Worm (Caenorhabditis elegans) whole organism, young adult: Measurements from ENCODE around the gene taf-11.3.

Experiments used
- B0019.2 ChIP-seq: fragments of 200-800 bp; sonication (Bioruptor generic); conservative IDR thresholded peaks from 2 replicates; pipeline ENCODE4 v1.3.6; 2022; ENCODE audit warnings: missing genetic modification reagents, missing genetic modification characterization, missing compliant biosample characterization
- D2030.7 ChIP-seq: fragments of 200-800 bp; sonication (Bioruptor generic); IDR thresholded peaks from 2 replicates; pipeline ENCODE4 v1.3.6; 2022; ENCODE audit warnings: missing genetic modification reagents, missing genetic modification characterization, missing compliant biosample characterization
- F37B4.10 ChIP-seq: fragments of 200-800 bp; sonication (Bioruptor generic); IDR thresholded peaks from 2 replicates; pipeline ENCODE4 v1.3.6; 2022; ENCODE audit warnings: missing genetic modification characterization, missing compliant biosample characterization
- F49E8.2 ChIP-seq: sonication (generic microtip); optimal IDR thresholded peaks from 3 replicates; lab custom pipeline; 2017; ENCODE audit warnings: missing genetic modification characterization, mild to moderate bottlenecking, missing compliant biosample characterization, antibody characterized with exemption, moderate library complexity; ENCODE audit not compliant: insufficient read depth
- F55B11.4 ChIP-seq: sonication (generic microtip); optimal IDR thresholded peaks from 2 replicates; lab custom pipeline; 2016; ENCODE audit warnings: missing compliant biosample characterization, missing genetic modification characterization, borderline replicate concordance; ENCODE audit not compliant: insufficient read depth
- F57C9.4 ChIP-seq: sonication (generic microtip); optimal IDR thresholded peaks from 2 replicates; lab custom pipeline; 2017; ENCODE audit warnings: mild to moderate bottlenecking, missing genetic modification characterization, missing compliant biosample characterization
- Y67H2A.10 ChIP-seq: fragments of 200-800 bp; sonication (Bioruptor generic); conservative IDR thresholded peaks from 2 replicates; pipeline ENCODE4 v1.3.6; 2022; ENCODE audit warnings: missing genetic modification reagents, missing genetic modification characterization, missing compliant biosample characterization
- akir-1 ChIP-seq: fragments of 200-800 bp; sonication (Bioruptor generic); optimal IDR thresholded peaks from 2 replicates; lab custom pipeline; 2018; ENCODE audit warnings: mild to moderate bottlenecking, missing genetic modification characterization, moderate library complexity, missing compliant biosample characterization
- ama-1 ChIP-seq, 3 experiments: fragments of 150-350 bp in 1 of 3; sonication (generic microtip) in 2 of 3; optimal IDR thresholded peaks; 2 replicates each; lab custom pipeline; 2014 to 2018; ENCODE audit warnings: missing biosample characterization in 2 of 3, missing genetic modification characterization in 2 of 3, missing genetic modification reagents in 2 of 3
- atf-7 ChIP-seq: sonication (generic microtip); optimal IDR thresholded peaks from 2 replicates; lab custom pipeline; 2017; ENCODE audit warnings: mild to moderate bottlenecking, missing genetic modification characterization, missing compliant biosample characterization
- attf-3 ChIP-seq: fragments of 200-800 bp; sonication (Bioruptor generic); conservative IDR thresholded peaks from 2 replicates; pipeline ENCODE4 v1.3.6; 2022; ENCODE audit warnings: missing genetic modification reagents, missing genetic modification characterization, missing compliant biosample characterization
- ceh-27 ChIP-seq: fragments of 200-800 bp; sonication (Bioruptor generic); optimal IDR thresholded peaks from 2 replicates; lab custom pipeline; 2018; ENCODE audit warnings: mild to moderate bottlenecking, missing genetic modification characterization, moderate library complexity, missing compliant biosample characterization
- ceh-40 ChIP-seq: fragments of 200-800 bp; sonication (Bioruptor generic); IDR thresholded peaks from 2 replicates; pipeline ENCODE4 v1.3.6; 2022; ENCODE audit warnings: missing genetic modification characterization, missing compliant biosample characterization
- ceh-91 ChIP-seq: fragments of 200-800 bp; sonication (Bioruptor generic); IDR thresholded peaks from 2 replicates; pipeline ENCODE4 v1.3.6; 2022; ENCODE audit warnings: missing genetic modification reagents, missing genetic modification characterization, missing compliant biosample characterization
- dox-1 ChIP-seq: fragments of 200-800 bp; sonication (Bioruptor generic); IDR thresholded peaks from 2 replicates; pipeline ENCODE4 v1.3.6; 2022; ENCODE audit warnings: missing genetic modification reagents, missing genetic modification characterization, missing compliant biosample characterization
- dpl-1 ChIP-seq: fragments of 150-350 bp; optimal IDR thresholded peaks from 2 replicates; lab custom pipeline; 2014; ENCODE audit warnings: missing biosample characterization, missing genetic modification reagents, missing genetic modification characterization
- fkh-3 ChIP-seq: sonication (generic microtip); optimal IDR thresholded peaks from 2 replicates; lab custom pipeline; 2016; ENCODE audit warnings: mild to moderate bottlenecking, missing genetic modification characterization, missing compliant biosample characterization
- him-1 ChIP-seq: sonication (generic microtip); optimal IDR thresholded peaks from 2 replicates; lab custom pipeline; 2016; ENCODE audit warnings: missing genotype, missing genetic modification reagents, missing genetic modification characterization, missing compliant biosample characterization
- hlh-12 ChIP-seq: sonication (generic microtip); optimal IDR thresholded peaks from 2 replicates; lab custom pipeline; 2016; ENCODE audit warnings: missing genetic modification characterization, missing compliant biosample characterization
- hmg-1.2 ChIP-seq: fragments of 200-800 bp; sonication (Bioruptor generic); IDR thresholded peaks from 2 replicates; pipeline ENCODE4 v1.3.6; 2022; ENCODE audit warnings: missing genetic modification reagents, missing genetic modification characterization, missing compliant biosample characterization
- hmg-20 ChIP-seq: fragments of 200-800 bp; sonication (Bioruptor generic); IDR thresholded peaks from 2 replicates; pipeline ENCODE4 v1.3.6; 2022; ENCODE audit warnings: missing genetic modification reagents, missing genetic modification characterization, missing compliant biosample characterization
- hrde-1 ChIP-seq: sonication (generic microtip); optimal IDR thresholded peaks from 2 replicates; lab custom pipeline; 2016; ENCODE audit warnings: missing genetic modification characterization, mild to moderate bottlenecking, missing compliant biosample characterization, moderate library complexity, missing genotype, missing genetic modification reagents, borderline replicate concordance
- let-607 ChIP-seq, 2 experiments: fragments of 200-800 bp in 1 of 2; sonication (Bioruptor generic) in 1 of 2; sonication (generic microtip) in 1 of 2; optimal IDR thresholded peaks; 2 replicates each; lab custom pipeline; 2016 to 2018; ENCODE audit warnings: mild to moderate bottlenecking in 2 of 2, missing compliant biosample characterization in 2 of 2, missing genetic modification characterization in 2 of 2, moderate library complexity in 2 of 2, missing genotype in 1 of 2
- lin-26 ChIP-seq: fragments of 200-800 bp; sonication (Bioruptor generic); IDR thresholded peaks from 2 replicates; pipeline ENCODE4 v1.3.6; 2022; ENCODE audit warnings: missing genetic modification reagents, missing genetic modification characterization, missing compliant biosample characterization
- lir-1 ChIP-seq: fragments of 200-800 bp; sonication (Bioruptor generic); conservative IDR thresholded peaks from 2 replicates; pipeline ENCODE4 v1.3.6; 2022; ENCODE audit warnings: missing genetic modification reagents, missing genetic modification characterization, missing compliant biosample characterization
- lsy-27 ChIP-seq: sonication (generic microtip); optimal IDR thresholded peaks from 2 replicates; lab custom pipeline; 2017; ENCODE audit warnings: missing genetic modification characterization, mild to moderate bottlenecking, missing compliant biosample characterization, antibody characterized with exemption, missing genotype, borderline replicate concordance; ENCODE audit not compliant: insufficient read depth
- mes-4 ChIP-seq: sonication (generic microtip); optimal IDR thresholded peaks from 2 replicates; lab custom pipeline; 2016; ENCODE audit warnings: missing genotype, missing genetic modification characterization, missing compliant biosample characterization
- nfyb-1 ChIP-seq: fragments of 200-800 bp; sonication (Bioruptor generic); IDR thresholded peaks from 2 replicates; pipeline ENCODE4 v1.3.6; 2022; ENCODE audit warnings: missing genetic modification reagents, missing genetic modification characterization, missing compliant biosample characterization
- nhr-120 ChIP-seq: fragments of 200-800 bp; sonication (Bioruptor generic); IDR thresholded peaks from 2 replicates; pipeline ENCODE4 v1.3.6; 2022; ENCODE audit warnings: missing genetic modification characterization, missing compliant biosample characterization
- nhr-179 ChIP-seq: sonication (generic microtip); optimal IDR thresholded peaks from 2 replicates; lab custom pipeline; 2016; ENCODE audit warnings: mild to moderate bottlenecking, missing genetic modification characterization, missing compliant biosample characterization
- nhr-27 ChIP-seq: fragments of 200-800 bp; sonication (Bioruptor generic); optimal IDR thresholded peaks from 2 replicates; lab custom pipeline; 2018; ENCODE audit warnings: mild to moderate bottlenecking, missing genetic modification characterization, moderate library complexity, missing compliant biosample characterization
- nhr-80 ChIP-seq: sonication (generic microtip); optimal IDR thresholded peaks from 2 replicates; lab custom pipeline; 2016; ENCODE audit warnings: missing genetic modification characterization, missing compliant biosample characterization
- pbrm-1 ChIP-seq: fragments of 200-800 bp; sonication (Bioruptor generic); IDR thresholded peaks from 2 replicates; pipeline ENCODE4 v1.3.6; 2022; ENCODE audit warnings: missing genetic modification reagents, missing genetic modification characterization, missing compliant biosample characterization
- rcor-1 ChIP-seq: fragments of 200-800 bp; sonication (Bioruptor generic); IDR thresholded peaks from 2 replicates; pipeline ENCODE4 v1.3.6; 2022; ENCODE audit warnings: missing genetic modification reagents, missing genetic modification characterization, missing compliant biosample characterization
- repo-1 ChIP-seq: sonication (generic microtip); optimal IDR thresholded peaks from 2 replicates; lab custom pipeline; 2017; ENCODE audit warnings: mild to moderate bottlenecking, missing genetic modification characterization, missing compliant biosample characterization
- sdz-38 ChIP-seq: sonication (generic microtip); optimal IDR thresholded peaks from 2 replicates; lab custom pipeline; 2016; ENCODE audit warnings: missing genotype, missing genetic modification characterization, missing compliant biosample characterization
- snpc-1.1 ChIP-seq: sonication (generic microtip); optimal IDR thresholded peaks from 2 replicates; lab custom pipeline; 2017; ENCODE audit warnings: missing genetic modification characterization, mild to moderate bottlenecking, missing compliant biosample characterization, antibody characterized with exemption, moderate library complexity, missing genotype, missing genetic modification reagents; ENCODE audit not compliant: insufficient read depth
- snpc-1.3 ChIP-seq: sonication (generic microtip); optimal IDR thresholded peaks from 2 replicates; lab custom pipeline; 2017; ENCODE audit warnings: missing genetic modification characterization, mild to moderate bottlenecking, missing compliant biosample characterization, antibody characterized with exemption, moderate library complexity, missing genotype, missing genetic modification reagents; ENCODE audit not compliant: insufficient read depth
- snpc-4 ChIP-seq, 5 experiments: fragments of 150-350 bp in 1 of 5; sonication (generic microtip) in 4 of 5; optimal IDR thresholded peaks; 2 replicates each; lab custom pipeline; 2014 to 2018; ENCODE audit warnings: missing genetic modification characterization in 5 of 5, missing biosample characterization in 3 of 5, antibody characterized with exemption in 2 of 5, mild to moderate bottlenecking in 2 of 5, missing compliant biosample characterization in 2 of 5, missing genotype in 2 of 5, moderate library complexity in 2 of 5, missing genetic modification reagents in 1 of 5
- somi-1 ChIP-seq: fragments of 200-800 bp; sonication (Bioruptor generic); optimal IDR thresholded peaks from 2 replicates; lab custom pipeline; 2018; ENCODE audit warnings: mild to moderate bottlenecking, missing genetic modification characterization, missing compliant biosample characterization
- tbp1 ChIP-seq: fragments of 200-800 bp; sonication (Bioruptor generic); optimal IDR thresholded peaks from 2 replicates; lab custom pipeline; 2018; ENCODE audit warnings: mild to moderate bottlenecking, missing genetic modification characterization, missing compliant biosample characterization
- tbx-9 ChIP-seq: sonication (generic microtip); optimal IDR thresholded peaks from 2 replicates; lab custom pipeline; 2016; ENCODE audit warnings: borderline replicate concordance, missing genetic modification characterization, inconsistent platforms, missing compliant biosample characterization
- xnd-1 ChIP-seq: sonication (generic microtip); optimal IDR thresholded peaks from 2 replicates; lab custom pipeline; 2016; ENCODE audit warnings: missing genotype, missing genetic modification reagents, missing genetic modification characterization, missing compliant biosample characterization
- zfh-2 ChIP-seq: fragments of 200-800 bp; sonication (Bioruptor generic); conservative IDR thresholded peaks from 2 replicates; pipeline ENCODE4 v1.3.6; 2022; ENCODE audit warnings: missing genetic modification reagents, missing genetic modification characterization, missing compliant biosample characterization
- ztf-18 ChIP-seq: sonication (generic microtip); optimal IDR thresholded peaks from 2 replicates; lab custom pipeline; 2016; ENCODE audit warnings: missing genotype, mild to moderate bottlenecking, missing genetic modification characterization, missing compliant biosample characterization
- ztf-26 ChIP-seq: sonication (generic microtip); optimal IDR thresholded peaks from 2 replicates; lab custom pipeline; 2017; ENCODE audit warnings: missing genetic modification characterization, missing compliant biosample characterization
- ztf-28 ChIP-seq: fragments of 200-800 bp; sonication (Bioruptor generic); IDR thresholded peaks from 2 replicates; pipeline ENCODE4 v1.3.6; 2022; ENCODE audit warnings: missing genetic modification reagents, missing genetic modification characterization, missing compliant biosample characterization

Gene taf-11.3

ce11 chrIII:10534191-10534590 is 29.1 kb upstream of the taf-11.3 start (continued):
- peak; percentile 38; the same call in 1 of the 2 replicates for TF ChIP-seq zfh-2
- peak; percentile 66 for TF ChIP-seq pbrm-1 (GFP tag; lab: Robert Waterston, UW)
- TF ChIP-seq B0019.2 (GFP tag; lab: Robert Waterston, UW) = no peak
- no peak for TF ChIP-seq fkh-3 (tag; lab: Kevin White, UChicago)
- TF ChIP-seq snpc-4 (GFP tag; optimal IDR thresholded peaks at IDR 0.05; lab: Kevin White, UChicago) = no peak
- TF ChIP-seq snpc-4 (tag; optimal IDR thresholded peaks at IDR 0.05; lab: Kevin White, UChicago) = peak in 1 of 4 experiments; percentile 0
- TF ChIP-seq D2030.7 (GFP tag; lab: Robert Waterston, UW) = no peak
- TF ChIP-seq ceh-40 (GFP tag; lab: Robert Waterston, UW) = no peak
- TF ChIP-seq mes-4 = no peak
- TF ChIP-seq ceh-27 (GFP tag; lab: Kevin White, UChicago) = peak; percentile 13
- peak; percentile 60 for TF ChIP-seq tbp1
- TF ChIP-seq atf-7 = peak; percentile 93
- no peak for TF ChIP-seq F49E8.2 (tag; lab: Kevin White, UChicago)
- no peak for TF ChIP-seq F37B4.10 (GFP tag; lab: Robert Waterston, UW)
- TF ChIP-seq snpc-1.3 (tag; lab: Kevin White, UChicago) = no peak
- TF ChIP-seq snpc-1.1 (tag; lab: Kevin White, UChicago) = no peak
- no peak for TF ChIP-seq lsy-27 (tag; lab: Kevin White, UChicago)
- no peak for TF ChIP-seq F57C9.4 (tag; lab: Kevin White, UChicago)
- peak; percentile 54; the same call in 1 of the 2 replicates for TF ChIP-seq lir-1 (GFP tag; lab: Robert Waterston, UW)
- TF ChIP-seq ztf-28 = no peak
- no peak for TF ChIP-seq nhr-179
- no peak for TF ChIP-seq him-1 (tag; lab: Kevin White, UChicago)
- TF ChIP-seq ceh-91 (GFP tag; lab: Robert Waterston, UW) = no peak
- TF ChIP-seq nfyb-1 = peak; percentile 70; the same call in 1 of the 2 replicates
- TF ChIP-seq Y67H2A.10 (GFP tag; lab: Robert Waterston, UW) = no peak
- TF ChIP-seq dpl-1 = no peak
- peak; percentile 91 for TF ChIP-seq ztf-26 (tag; lab: Kevin White, UChicago)
- TF ChIP-seq hmg-20 (GFP tag; lab: Robert Waterston, UW) = no peak
- no peak for TF ChIP-seq hrde-1 (tag; lab: Kevin White, UChicago)
- peak; percentile 59 for TF ChIP-seq somi-1 (GFP tag; lab: Kevin White, UChicago)
- peak; percentile 73 for TF ChIP-seq repo-1 (tag; lab: Kevin White, UChicago)
- TF ChIP-seq dox-1 (GFP tag; lab: Robert Waterston, UW) = peak; percentile 76
- no peak for TF ChIP-seq ztf-18
- TF ChIP-seq lin-26 (GFP tag; lab: Robert Waterston, UW) = peak; percentile 79
- no peak for TF ChIP-seq xnd-1
- peak; percentile 65 for TF ChIP-seq ama-1 (optimal IDR thresholded peaks at IDR 0.05; lab: Kevin White, UChicago)
- no peak for TF ChIP-seq ama-1 (GFP tag; optimal IDR thresholded peaks at IDR 0.05; lab: Kevin White, UChicago)
- peak; percentile 36; the same call in 1 of the 2 replicates for TF ChIP-seq hmg-1.2 (GFP tag; lab: Robert Waterston, UW)
- no peak for TF ChIP-seq nhr-27 (tag; lab: Kevin White, UChicago)
- TF ChIP-seq let-607 (tag; optimal IDR thresholded peaks at IDR 0.05; lab: Kevin White, UChicago) = peak in 1 of 2 experiments; percentile 74
- TF ChIP-seq hlh-12 (tag; lab: Kevin White, UChicago) = no peak
- TF ChIP-seq rcor-1 (GFP tag; lab: Robert Waterston, UW) = no peak
- TF ChIP-seq nhr-80 = peak; percentile 60
- TF ChIP-seq nhr-120 (GFP tag; lab: Robert Waterston, UW) = no peak
- TF ChIP-seq akir-1 (GFP tag; lab: Kevin White, UChicago) = no peak
- no peak for TF ChIP-seq F55B11.4 (tag; lab: Kevin White, UChicago)
- no peak for TF ChIP-seq sdz-38
- TF ChIP-seq tbx-9 (tag; lab: Kevin White, UChicago) = no peak
- no peak for TF ChIP-seq attf-3 (GFP tag; lab: Robert Waterston, UW)
